Fruit fly (Drosophila melanogaster) whole organism, embryonic: ENCODE data around the gene CG13917.

Experiments
- Blimp-1 ChIP-seq: fragments of 200-800 bp; sonication (Bioruptor generic); optimal IDR thresholded peaks from 3 replicates; lab custom pipeline; 2018; ENCODE audit warnings: missing biosample characterization, missing genetic modification characterization, mild to moderate bottlenecking, moderate library complexity, missing genetic modification reagents
- CG11560 ChIP-seq: fragments of 200-800 bp; sonication (Bioruptor generic); IDR thresholded peaks from 3 replicates; pipeline ENCODE4 v1.3.6; 2022; ENCODE audit warnings: missing biosample characterization, missing genetic modification characterization
- CG12155 ChIP-seq: fragments of 200-800 bp; sonication (Bioruptor generic); optimal IDR thresholded peaks from 3 replicates; lab custom pipeline; 2016; ENCODE audit warnings: missing biosample characterization, missing genetic modification characterization
- CG12391 ChIP-seq: fragments of 200-800 bp; sonication (Bioruptor generic); optimal IDR thresholded peaks from 3 replicates; lab custom pipeline; 2018; ENCODE audit warnings: missing biosample characterization, mild to moderate bottlenecking, missing genetic modification characterization, moderate library complexity
- CG12744 ChIP-seq: fragments of 200-800 bp; sonication (Bioruptor generic); optimal IDR thresholded peaks from 2 replicates; lab custom pipeline; 2016; ENCODE audit warnings: missing biosample characterization, missing genetic modification characterization
- CG13424 ChIP-seq: fragments of 200-800 bp; sonication (Bioruptor generic); optimal IDR thresholded peaks from 2 replicates; lab custom pipeline; 2019; ENCODE audit warnings: missing biosample characterization, mild to moderate bottlenecking, missing genetic modification characterization, moderate library complexity
- CG14014 ChIP-seq: fragments of 200-800 bp; sonication (Bioruptor generic); IDR thresholded peaks from 2 replicates; pipeline ENCODE4 v1.3.6; 2022; ENCODE audit warnings: missing biosample characterization, missing genetic modification characterization
- CG15601 ChIP-seq: fragments of 200-800 bp; sonication (Bioruptor generic); optimal IDR thresholded peaks from 3 replicates; lab custom pipeline; 2019; ENCODE audit warnings: missing biosample characterization, mild to moderate bottlenecking, missing genetic modification characterization, moderate library complexity
- CG15696 ChIP-seq: fragments of 200-800 bp; sonication (Bioruptor generic); optimal IDR thresholded peaks from 2 replicates; lab custom pipeline; 2019; ENCODE audit warnings: missing biosample characterization, mild to moderate bottlenecking, missing genetic modification characterization, moderate library complexity
- CG1832 ChIP-seq: fragments of 200-800 bp; sonication (Bioruptor generic); optimal IDR thresholded peaks from 2 replicates; lab custom pipeline; 2017; ENCODE audit warnings: missing biosample characterization, mild to moderate bottlenecking, missing genetic modification characterization, inconsistent platforms
- CG2875 ChIP-seq: fragments of 200-800 bp; sonication (Bioruptor generic); optimal IDR thresholded peaks from 2 replicates; lab custom pipeline; 2017; ENCODE audit warnings: missing biosample characterization, mild to moderate bottlenecking, missing genetic modification characterization, missing genetic modification reagents
- CG33557 ChIP-seq: fragments of 200-800 bp; sonication (Bioruptor generic); optimal IDR thresholded peaks from 2 replicates; lab custom pipeline; 2019; ENCODE audit warnings: missing biosample characterization, mild to moderate bottlenecking, missing genetic modification characterization, moderate library complexity
- CG3407 ChIP-seq: fragments of 200-800 bp; sonication (Bioruptor generic); optimal IDR thresholded peaks from 2 replicates; lab custom pipeline; 2018; ENCODE audit warnings: missing biosample characterization, mild to moderate bottlenecking, missing genetic modification characterization
- CG6254 ChIP-seq: fragments of 200-800 bp; sonication (Bioruptor generic); optimal IDR thresholded peaks from 3 replicates; lab custom pipeline; 2017; ENCODE audit warnings: mild to moderate bottlenecking, missing biosample characterization, missing genetic modification reagents, missing genetic modification characterization
- CG7271 ChIP-seq: fragments of 200-800 bp; sonication (Bioruptor generic); optimal IDR thresholded peaks from 2 replicates; lab custom pipeline; 2018; ENCODE audit warnings: missing biosample characterization, mild to moderate bottlenecking, missing genetic modification characterization, moderate library complexity
- CG8281 ChIP-seq: fragments of 200-800 bp; sonication (Bioruptor generic); optimal IDR thresholded peaks from 2 replicates; lab custom pipeline; 2018; ENCODE audit warnings: missing biosample characterization, mild to moderate bottlenecking, missing genetic modification characterization, moderate library complexity
- CG9932 ChIP-seq: fragments of 200-800 bp; sonication (Bioruptor generic); IDR thresholded peaks from 2 replicates; pipeline ENCODE4 v1.3.6; 2022; ENCODE audit warnings: missing biosample characterization, missing genetic modification characterization
- CTCF ChIP-seq: fragments of 200-800 bp; sonication (Bioruptor generic); optimal IDR thresholded peaks from 2 replicates; lab custom pipeline; 2017; ENCODE audit warnings: missing biosample characterization, mild to moderate bottlenecking, missing genetic modification characterization, moderate library complexity
- Chrac-16 ChIP-seq: fragments of 200-800 bp; sonication (Bioruptor generic); optimal IDR thresholded peaks from 3 replicates; lab custom pipeline; 2016; ENCODE audit warnings: missing biosample characterization, missing genetic modification characterization
- CoRest ChIP-seq: fragments of 200-800 bp; sonication (Bioruptor generic); optimal IDR thresholded peaks from 3 replicates; lab custom pipeline; 2018; ENCODE audit warnings: missing biosample characterization, mild to moderate bottlenecking, missing genetic modification characterization, moderate library complexity
- Doc2 ChIP-seq: fragments of 200-800 bp; sonication (Bioruptor generic); IDR thresholded peaks from 2 replicates; pipeline ENCODE4 v1.3.6; 2022; ENCODE audit warnings: missing biosample characterization, missing genetic modification characterization
- Dref ChIP-seq: fragments of 200-800 bp; sonication (Bioruptor generic); IDR thresholded peaks from 2 replicates; pipeline ENCODE4 v1.3.6; 2022; ENCODE audit warnings: missing biosample characterization, missing genetic modification characterization
- E2f2 ChIP-seq: fragments of 200-800 bp; sonication (Bioruptor generic); IDR thresholded peaks from 2 replicates; pipeline ENCODE4 v1.3.6; 2022; ENCODE audit warnings: missing biosample characterization, missing genetic modification characterization
- ERR ChIP-seq: fragments of 200-800 bp; sonication (Bioruptor generic); optimal IDR thresholded peaks from 2 replicates; lab custom pipeline; 2016; ENCODE audit warnings: missing biosample characterization, missing genetic modification characterization
- Elba2 ChIP-seq: fragments of 200-800 bp; sonication (Bioruptor generic); optimal IDR thresholded peaks from 3 replicates; lab custom pipeline; 2016; ENCODE audit warnings: missing biosample characterization, missing genetic modification characterization
- Ets97D ChIP-seq: fragments of 200-800 bp; sonication (Bioruptor generic); optimal IDR thresholded peaks from 3 replicates; lab custom pipeline; 2016; ENCODE audit warnings: missing biosample characterization, missing genetic modification characterization
- Fer3 ChIP-seq: fragments of 200-800 bp; sonication (Bioruptor generic); optimal IDR thresholded peaks from 2 replicates; lab custom pipeline; 2018; ENCODE audit warnings: missing biosample characterization, mild to moderate bottlenecking, missing genetic modification characterization, moderate library complexity
- HLHmδ ChIP-seq: fragments of 200-800 bp; sonication (Bioruptor generic); optimal IDR thresholded peaks from 2 replicates; lab custom pipeline; 2018; ENCODE audit warnings: missing biosample characterization, mild to moderate bottlenecking, missing genetic modification characterization, moderate library complexity
- HmgZ ChIP-seq: fragments of 200-800 bp; sonication (Bioruptor generic); optimal IDR thresholded peaks from 2 replicates; lab custom pipeline; 2018; ENCODE audit warnings: missing biosample characterization, mild to moderate bottlenecking, missing genetic modification characterization
- Mad ChIP-seq: fragments of 200-800 bp; sonication (Bioruptor generic); optimal IDR thresholded peaks from 2 replicates; lab custom pipeline; 2016; ENCODE audit warnings: missing biosample characterization, missing genetic modification characterization
- NFAT ChIP-seq: fragments of 200-800 bp; sonication (Bioruptor generic); IDR thresholded peaks from 2 replicates; pipeline ENCODE4 v1.3.6; 2022; ENCODE audit warnings: missing biosample characterization, missing genetic modification characterization
- Sin3A ChIP-seq: fragments of >200 bp; optimal IDR thresholded peaks from 2 replicates; lab custom pipeline; 2018
- aop ChIP-seq: fragments of 200-800 bp; sonication (Bioruptor generic); IDR thresholded peaks from 2 replicates; pipeline ENCODE4 v1.3.6; 2022; ENCODE audit warnings: missing biosample characterization, missing genetic modification characterization
- ap ChIP-seq: fragments of 200-800 bp; sonication (Bioruptor generic); IDR thresholded peaks from 2 replicates; pipeline ENCODE4 v1.3.6; 2022; ENCODE audit warnings: missing biosample characterization, missing genetic modification characterization
- ci ChIP-seq: fragments of 200-800 bp; sonication (Bioruptor generic); IDR thresholded peaks from 3 replicates; pipeline ENCODE4 v1.3.6; 2022; ENCODE audit warnings: missing biosample characterization, missing genetic modification characterization
- dimm ChIP-seq: fragments of 200-800 bp; sonication (Bioruptor generic); IDR thresholded peaks from 2 replicates; pipeline ENCODE4 v1.3.6; 2022; ENCODE audit warnings: missing biosample characterization, missing genetic modification characterization
- eyg ChIP-seq: fragments of 200-800 bp; sonication (Bioruptor generic); optimal IDR thresholded peaks from 3 replicates; lab custom pipeline; 2016; ENCODE audit warnings: missing biosample characterization, missing genetic modification characterization
- gce ChIP-seq: fragments of 200-800 bp; sonication (Bioruptor generic); IDR thresholded peaks from 3 replicates; pipeline ENCODE4 v1.3.6; 2022; ENCODE audit warnings: missing biosample characterization, missing genetic modification characterization
- gem ChIP-seq: fragments of 200-800 bp; sonication (Bioruptor generic); optimal IDR thresholded peaks from 2 replicates; lab custom pipeline; 2019; ENCODE audit warnings: missing biosample characterization, mild to moderate bottlenecking, missing genetic modification characterization, moderate library complexity
- grau ChIP-seq: fragments of 200-800 bp; optimal IDR thresholded peaks from 3 replicates; lab custom pipeline; 2019; ENCODE audit warnings: missing biosample characterization, mild to moderate bottlenecking, missing genetic modification characterization, moderate library complexity
- insv ChIP-seq, 2 experiments: fragments of 200-800 bp; sonication (Bioruptor generic); optimal IDR thresholded peaks; 3 replicates each; lab custom pipeline; 2016 to 2018; ENCODE audit warnings: missing biosample characterization in 2 of 2, missing genetic modification characterization in 2 of 2
- knrl ChIP-seq: fragments of 200-800 bp; sonication (Bioruptor generic); IDR thresholded peaks from 3 replicates; pipeline ENCODE4 v1.3.6; 2022; ENCODE audit warnings: missing biosample characterization, missing genetic modification characterization; ENCODE audit not compliant: partially characterized antibody
- lbe ChIP-seq: fragments of 200-800 bp; sonication (Bioruptor generic); optimal IDR thresholded peaks from 2 replicates; lab custom pipeline; 2016; ENCODE audit warnings: missing biosample characterization, mild to moderate bottlenecking, missing genetic modification characterization
- lola ChIP-seq, 3 experiments: fragments of >200 bp in 2 of 3; fragments of 200-800 bp in 1 of 3; sonication (Bioruptor generic) in 1 of 3; optimal IDR thresholded peaks; 2 replicates each; lab custom pipeline; 2017 to 2019; ENCODE audit warnings: missing biosample characterization in 3 of 3, missing genetic modification characterization in 3 of 3, mild to moderate bottlenecking in 1 of 3, moderate library complexity in 1 of 3
- mld ChIP-seq: fragments of 200-800 bp; sonication (Bioruptor generic); IDR thresholded peaks from 3 replicates; pipeline ENCODE4 v1.3.6; 2022; ENCODE audit warnings: missing biosample characterization, missing genetic modification characterization; ENCODE audit not compliant: partially characterized antibody
- nom ChIP-seq: fragments of 200-800 bp; sonication (Bioruptor generic); optimal IDR thresholded peaks from 2 replicates; lab custom pipeline; 2017; ENCODE audit warnings: missing biosample characterization, missing genetic modification characterization, mild to moderate bottlenecking, moderate library complexity, missing genetic modification reagents
- org-1 ChIP-seq: fragments of 200-800 bp; sonication (Bioruptor generic); optimal IDR thresholded peaks from 2 replicates; lab custom pipeline; 2017; ENCODE audit warnings: missing biosample characterization, missing genetic modification characterization
- repo ChIP-seq: fragments of 200-800 bp; sonication (Bioruptor generic); optimal IDR thresholded peaks from 2 replicates; lab custom pipeline; 2016; ENCODE audit warnings: missing biosample characterization, missing genetic modification characterization
- run ChIP-seq: fragments of 200-800 bp; sonication (Bioruptor generic); optimal IDR thresholded peaks from 3 replicates; lab custom pipeline; 2018; ENCODE audit warnings: missing biosample characterization, mild to moderate bottlenecking, missing genetic modification characterization
- twi ChIP-seq: fragments of 200-800 bp; optimal IDR thresholded peaks from 2 replicates; lab custom pipeline; 2019; ENCODE audit warnings: missing biosample characterization, mild to moderate bottlenecking, missing genetic modification characterization, moderate library complexity

Gene CG13917

dm6 chr3L:1602064-1602832 lies 25.7 kb downstream of the CG13917 start, which contains the start of gene CG12104 (continued):
- TF ChIP-seq twi (tag; lab: Kevin White, UChicago) (no peak), CG12391 (peak; percentile 37), CG15696 (tag; lab: Kevin White, UChicago) (no peak), aop (GFP tag; lab: Robert Waterston, UW) (no peak), ap (GFP tag; lab: Robert Waterston, UW) (no peak), eyg (no peak), CG2875 (GFP tag; lab: Kevin White, UChicago) (no peak), repo (GFP tag; lab: Kevin White, UChicago) (no peak), CG12744 (no peak), CG13424 (no peak), lola (GFP tag; optimal IDR thresholded peaks at IDR 0.05; lab: Kevin White, UChicago) (no peak), ERR (GFP tag; lab: Kevin White, UChicago) (no peak), HmgZ (tag; lab: Kevin White, UChicago) (peak; percentile 38), E2f2 (GFP tag; lab: Robert Waterston, UW) (peak; percentile 35; the same call in 1 of the 2 replicates), Blimp-1 (GFP tag; lab: Kevin White, UChicago) (no peak), Mad (GFP tag; lab: Kevin White, UChicago) (no peak), Dref (no peak), gem (no peak), CG7271 (tag; lab: Kevin White, UChicago) (no peak), NFAT (GFP tag; lab: Robert Waterston, UW) (no peak), CG8281 (no peak), Chrac-16 (GFP tag; lab: Kevin White, UChicago) (no peak), CG11560 (tag; lab: Robert Waterston, UW) (no peak), Ets97D (peak; percentile 90), org-1 (GFP tag; lab: Kevin White, UChicago) (no peak), CG15601 (tag; lab: Kevin White, UChicago) (no peak), CG6254 (GFP tag; lab: Kevin White, UChicago) (no peak), grau (tag; lab: Kevin White, UChicago) (peak; percentile 37), dimm (no peak), nom (GFP tag; lab: Kevin White, UChicago) (no peak), gce (GFP tag; lab: Robert Waterston, UW) (no peak), lbe (no peak), CoRest (tag; lab: Kevin White, UChicago) (peak; percentile 42), CTCF (GFP tag; lab: Kevin White, UChicago) (peak; percentile 5), CG9932 (GFP tag; lab: Robert Waterston, UW) (no peak), CG14014 (GFP tag; lab: Robert Waterston, UW) (no peak), insv (GFP tag; optimal IDR thresholded peaks at IDR 0.05; lab: Kevin White, UChicago) (no peak), run (tag; lab: Kevin White, UChicago) (peak; percentile 18), CG33557 (GFP tag; lab: Kevin White, UChicago) (peak; percentile 64), CG1832 (GFP tag; lab: Kevin White, UChicago) (no peak), Doc2 (GFP tag; lab: Robert Waterston, UW) (no peak), ci (GFP tag; lab: Robert Waterston, UW) (0 out of 3 replicates have a peak, but pooled peaks have one; percentile 14), Elba2 (GFP tag; lab: Kevin White, UChicago) (no peak), mld (GFP tag; lab: Robert Waterston, UW) (0 out of 3 replicates have a peak, but pooled peaks have one; percentile 42), Sin3A (lab: Kevin White, UChicago) (peak; percentile 15), CG12155 (GFP tag; lab: Kevin White, UChicago) (no peak), HLHmδ (GFP tag; lab: Kevin White, UChicago) (no peak), knrl (GFP tag; lab: Robert Waterston, UW) (0 out of 3 replicates have a peak, but pooled peaks have one; percentile 21), Fer3 (tag; lab: Kevin White, UChicago) (no peak), CG3407 (GFP tag; lab: Kevin White, UChicago) (peak; percentile 23)
